Worm (Caenorhabditis elegans): ENCODE measurements around the gene sft-4.

The sft-4 gene

ce11 chrX:5782153-5782552 is 1.6 kb upstream of the sft-4 start, which contains the start of gene gakh-1 (continued):
- TF ChIP-seq nhr-102 (tag; optimal IDR thresholded peaks at IDR 0.05) (peak; percentile 54), lim-7 (GFP tag; IDR thresholded peaks at IDR 0.05) (no peak), daf-8 (GFP tag; IDR thresholded peaks at IDR 0.05) (no peak), lsy-2 (tag; optimal IDR thresholded peaks at IDR 0.05) (peak in 1 of 2 experiments; percentile 65), nhr-6 (tag; optimal IDR thresholded peaks at IDR 0.05) (peak; percentile 39), hlh-11 (tag; optimal IDR thresholded peaks at IDR 0.05) (peak; percentile 79), nhr-28 (tag; optimal IDR thresholded peaks at IDR 0.05) (peak; percentile 31), mes-2 (tag; optimal IDR thresholded peaks at IDR 0.05; ENCODE audit: poor library complexity, severe bottlenecking) (peak; percentile 72), ztf-7 (tag; optimal IDR thresholded peaks at IDR 0.05) (peak; percentile 11), unc-62 (GFP tag; optimal IDR thresholded peaks at IDR 0.05 in 1 of 2) (peak in 1 of 2 experiments; percentile 30), unc-62 (tag; optimal IDR thresholded peaks at IDR 0.05) (no peak), spr-1 (tag; optimal IDR thresholded peaks at IDR 0.05) (peak; percentile 25), rbr-2 (tag; optimal IDR thresholded peaks at IDR 0.05) (peak; percentile 67), ceh-44 (GFP tag; IDR thresholded peaks at IDR 0.05) (no peak), hlh-30 (tag; optimal IDR thresholded peaks at IDR 0.05; ENCODE audit: insufficient read depth) (peak; percentile 63), lin-1 (GFP tag; IDR thresholded peaks at IDR 0.05) (peak; percentile 48; the same call in 1 of the 2 replicates)

ce11 chrX:5781294-5781693 is 772 bp upstream of the sft-4 start:
- TF ChIP-seq pha-4 (GFP tag; IDR thresholded peaks at IDR 0.05), result no peak
- TF ChIP-seq pha-4 (tag; optimal IDR thresholded peaks at IDR 0.05), result peak; percentile 31
- no peak for TF ChIP-seq Y48G9A.11 (GFP tag; IDR thresholded peaks at IDR 0.05)
- TF ChIP-seq dmd-6 (GFP tag; IDR thresholded peaks at IDR 0.05), result no peak
- TF ChIP-seq nhr-237 (tag; optimal IDR thresholded peaks at IDR 0.05), result no peak
- peak; percentile 55 for TF ChIP-seq aha-1 (tag)

ce11 chrX:5775804-5776252 is 4.7 kb downstream of the sft-4 start:
- no peak for TF ChIP-seq Y105C5A.15 (GFP tag; IDR thresholded peaks at IDR 0.05)
- TF ChIP-seq ctbp-1 (GFP tag; IDR thresholded peaks at IDR 0.05), result 0 out of 2 replicates have a peak, but pooled peaks have one; percentile 42
- TF ChIP-seq Y5F2A.4 (GFP tag; optimal IDR thresholded peaks at IDR 0.05), result no peak
- TF ChIP-seq zfp-3 (GFP tag; conservative IDR thresholded peaks at IDR 0.05), result no peak
- no peak for TF ChIP-seq nhr-25 (tag; optimal IDR thresholded peaks at IDR 0.05; ENCODE audit: borderline replicate concordance, insufficient read depth)
- TF ChIP-seq hlh-11 (tag; optimal IDR thresholded peaks at IDR 0.05), result peak; percentile 80
- no peak for TF ChIP-seq ama-1 (optimal IDR thresholded peaks at IDR 0.05)
- no peak for TF ChIP-seq zag-1 (tag; optimal IDR thresholded peaks at IDR 0.05)
- TF ChIP-seq set-16 (GFP tag; IDR thresholded peaks at IDR 0.05), result no peak; the same call in 1 of the 2 replicates
- TF ChIP-seq lin-38 (GFP tag; IDR thresholded peaks at IDR 0.05), result no peak
- TF ChIP-seq nhr-41 (GFP tag; IDR thresholded peaks at IDR 0.05), result no peak
- TF ChIP-seq spr-3 (GFP tag; optimal IDR thresholded peaks at IDR 0.05), result no peak
- TF ChIP-seq fos-1 (tag; optimal IDR thresholded peaks at IDR 0.05), result no peak
- TF ChIP-seq attf-4 (tag; optimal IDR thresholded peaks at IDR 0.05), result no peak
- no peak for TF ChIP-seq mes-2 (tag; optimal IDR thresholded peaks at IDR 0.05; ENCODE audit: poor library complexity, severe bottlenecking)
- no peak for TF ChIP-seq nhr-111 (GFP tag; optimal IDR thresholded peaks at IDR 0.05)
- TF ChIP-seq snpc-1.2 (GFP tag; IDR thresholded peaks at IDR 0.05), result no peak
- TF ChIP-seq lir-3 (tag; optimal IDR thresholded peaks at IDR 0.05), result no peak
- TF ChIP-seq hlh-30 (tag; optimal IDR thresholded peaks at IDR 0.05; ENCODE audit: insufficient read depth), result peak; percentile 61
- TF ChIP-seq mdl-1 (tag; optimal IDR thresholded peaks at IDR 0.05), result peak in 1 of 2 experiments; percentile 71
- TF ChIP-seq ztf-11 (tag; optimal IDR thresholded peaks at IDR 0.05), result no peak
- no peak for TF ChIP-seq ztf-7 (tag; optimal IDR thresholded peaks at IDR 0.05)
- TF ChIP-seq tra-1 (GFP tag; IDR thresholded peaks at IDR 0.05), result 0 out of 2 replicates have a peak, but pooled peaks have one; percentile 53
- no peak for TF ChIP-seq ceh-62 (tag; optimal IDR thresholded peaks at IDR 0.05)
- no peak for TF ChIP-seq unc-39 (tag; optimal IDR thresholded peaks at IDR 0.05)
- no peak for TF ChIP-seq saeg-2 (GFP tag; IDR thresholded peaks at IDR 0.05)
- no peak for TF ChIP-seq lin-1 (GFP tag; IDR thresholded peaks at IDR 0.05)
- no peak for TF ChIP-seq mxl-2 (GFP tag; conservative IDR thresholded peaks at IDR 0.05)
- no peak for TF ChIP-seq nhr-10 (tag; optimal IDR thresholded peaks at IDR 0.05)
- no peak for TF ChIP-seq daf-8 (GFP tag; IDR thresholded peaks at IDR 0.05)
- peak; percentile 51 for TF ChIP-seq lin-13 (GFP tag; optimal IDR thresholded peaks at IDR 0.05)
- TF ChIP-seq aly-2 (tag; optimal IDR thresholded peaks at IDR 0.05), result no peak
- TF ChIP-seq F49E8.2 (tag; optimal IDR thresholded peaks at IDR 0.05; ENCODE audit: borderline replicate concordance), result no peak
